Worm (Caenorhabditis elegans): ENCODE data around the gene C32D5.4.
A peak's percentile ranks its signal among the peaks of the same experiment; 100 is the strongest.

The C32D5.4 gene

DNA sequence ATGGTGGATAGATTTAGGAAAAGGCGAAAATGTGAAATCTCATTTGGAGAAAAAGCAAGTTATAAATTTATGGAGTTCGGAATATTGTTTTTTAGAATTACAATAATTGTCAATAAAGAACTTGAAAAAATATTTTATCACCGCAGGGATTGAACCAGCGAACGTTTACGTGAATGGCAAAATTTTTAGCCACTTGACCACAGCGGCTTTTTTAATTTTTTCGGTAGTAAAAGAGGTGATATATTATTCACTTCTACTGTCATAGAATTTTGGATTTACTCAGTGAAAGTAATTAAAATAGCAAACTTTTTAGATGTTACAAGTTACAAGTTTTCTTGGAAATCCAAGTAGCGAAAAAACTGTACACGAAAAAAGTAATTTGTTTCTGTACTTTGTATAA is 35.4 kb upstream of the C32D5.4 start:
- TF ChIP-seq zag-1 (tag; optimal IDR thresholded peaks at IDR 0.05), result no peak
- no peak for TF ChIP-seq nhr-12 (tag; optimal IDR thresholded peaks at IDR 0.05)
- no peak for TF ChIP-seq nhr-10 (tag; optimal IDR thresholded peaks at IDR 0.05)
- TF ChIP-seq nhr-237 (tag; optimal IDR thresholded peaks at IDR 0.05), result no peak
- TF ChIP-seq ztf-11 (tag; optimal IDR thresholded peaks at IDR 0.05), result no peak
- no peak for TF ChIP-seq fos-1 (tag; optimal IDR thresholded peaks at IDR 0.05)
- no peak for TF ChIP-seq lin-11 (tag; optimal IDR thresholded peaks at IDR 0.05)
- TF ChIP-seq aly-2 (tag; optimal IDR thresholded peaks at IDR 0.05), result no peak
- no peak for TF ChIP-seq ztf-1 (GFP tag; conservative IDR thresholded peaks at IDR 0.05)
- TF ChIP-seq mab-5 (tag; optimal IDR thresholded peaks at IDR 0.05), result no peak
- TF ChIP-seq elt-3 (tag; optimal IDR thresholded peaks at IDR 0.05), result no peak
- no peak for TF ChIP-seq nhr-23 (tag; optimal IDR thresholded peaks at IDR 0.05)
- no peak for TF ChIP-seq sma-9 (GFP tag; optimal IDR thresholded peaks at IDR 0.05)
- TF ChIP-seq sma-9 (tag; optimal IDR thresholded peaks at IDR 0.05), result no peak
- no peak for TF ChIP-seq nhr-77 (tag; optimal IDR thresholded peaks at IDR 0.05)
- no peak for TF ChIP-seq ztf-4 (tag; optimal IDR thresholded peaks at IDR 0.05)
- no peak for TF ChIP-seq lin-13 (GFP tag; optimal IDR thresholded peaks at IDR 0.05)
- no peak for TF ChIP-seq elt-1 (tag; optimal IDR thresholded peaks at IDR 0.05)
- TF ChIP-seq nhr-129 (tag; optimal IDR thresholded peaks at IDR 0.05), result no peak
- no peak for TF ChIP-seq blmp-1 (tag; optimal IDR thresholded peaks at IDR 0.05; ENCODE audit: insufficient read depth)
- TF ChIP-seq ama-1 (optimal IDR thresholded peaks at IDR 0.05), result no peak

ce11 chrII:6355396-6356346 is 32.8 kb upstream of the C32D5.4 start, which contains the start of gene C32D5.11:
Gene C32D5.11 (minus strand): TSS chrII:6355446.
- TF ChIP-seq ZK546.5 (tag; optimal IDR thresholded peaks at IDR 0.05), result no peak
- TF ChIP-seq nhr-6 (tag; optimal IDR thresholded peaks at IDR 0.05), result peak; percentile 32
- no peak for TF ChIP-seq unc-39 (tag; optimal IDR thresholded peaks at IDR 0.05)
- TF ChIP-seq nhr-77 (tag; optimal IDR thresholded peaks at IDR 0.05), result no peak
- no peak for TF ChIP-seq nhr-11 (tag; optimal IDR thresholded peaks at IDR 0.05)
- TF ChIP-seq F13H6.1 (tag; optimal IDR thresholded peaks at IDR 0.05), result peak; percentile 62
- no peak for TF ChIP-seq nhr-237 (tag; optimal IDR thresholded peaks at IDR 0.05)
- TF ChIP-seq nhr-23 (tag; optimal IDR thresholded peaks at IDR 0.05), result no peak
- TF ChIP-seq unc-55 (GFP tag; optimal IDR thresholded peaks at IDR 0.05), result peak; percentile 81
- TF ChIP-seq mbf-1 (tag; optimal IDR thresholded peaks at IDR 0.05), result no peak
- TF ChIP-seq sem-4 (tag; optimal IDR thresholded peaks at IDR 0.05), result peak; percentile 73
- peak; percentile 21 for TF ChIP-seq mab-5 (tag; optimal IDR thresholded peaks at IDR 0.05)
- TF ChIP-seq lsy-2 (tag; optimal IDR thresholded peaks at IDR 0.05), result peak; percentile 47 to 89
- no peak for TF ChIP-seq unc-62 (GFP tag; optimal IDR thresholded peaks at IDR 0.05)
- peak; percentile 64 for TF ChIP-seq sma-3 (GFP tag; optimal IDR thresholded peaks at IDR 0.05)
- no peak for TF ChIP-seq Y55F3AM.14 (GFP tag; optimal IDR thresholded peaks at IDR 0.05)
- no peak for TF ChIP-seq dmd-4 (tag; optimal IDR thresholded peaks at IDR 0.05)
- TF ChIP-seq gmeb-1 (tag; optimal IDR thresholded peaks at IDR 0.05), result peak; percentile 78
- TF ChIP-seq ama-1 (optimal IDR thresholded peaks at IDR 0.05), result no peak
- TF ChIP-seq nhr-129 (tag; optimal IDR thresholded peaks at IDR 0.05), result peak; percentile 81
- TF ChIP-seq ceh-82 (tag; optimal IDR thresholded peaks at IDR 0.05), result no peak
- TF ChIP-seq elt-1 (tag; optimal IDR thresholded peaks at IDR 0.05), result no peak
- TF ChIP-seq egl-27 (tag; optimal IDR thresholded peaks at IDR 0.05), result peak; percentile 15
- no peak for TF ChIP-seq ztf-1 (GFP tag; conservative IDR thresholded peaks at IDR 0.05)
- peak; percentile 74 for TF ChIP-seq nhr-25 (tag; optimal IDR thresholded peaks at IDR 0.05)
- TF ChIP-seq C34F6.9 (tag; optimal IDR thresholded peaks at IDR 0.05), result peak; percentile 90
- TF ChIP-seq ztf-11 (tag; optimal IDR thresholded peaks at IDR 0.05), result no peak
- TF ChIP-seq crh-2 (tag; optimal IDR thresholded peaks at IDR 0.05), result peak; percentile 76
- TF ChIP-seq peb-1 (tag; optimal IDR thresholded peaks at IDR 0.05), result no peak
- TF ChIP-seq alr-1 (tag; optimal IDR thresholded peaks at IDR 0.05), result no peak
- TF ChIP-seq nhr-10 (tag; optimal IDR thresholded peaks at IDR 0.05), result no peak
- TF ChIP-seq elt-3 (tag; optimal IDR thresholded peaks at IDR 0.05), result no peak
- TF ChIP-seq lin-11 (tag; optimal IDR thresholded peaks at IDR 0.05), result peak; percentile 80
- peak; percentile 72 for TF ChIP-seq sma-9 (GFP tag; optimal IDR thresholded peaks at IDR 0.05)
- no peak for TF ChIP-seq sma-9 (tag; optimal IDR thresholded peaks at IDR 0.05)
- no peak for TF ChIP-seq mdl-1 (tag; optimal IDR thresholded peaks at IDR 0.05)
- no peak for TF ChIP-seq zag-1 (tag; optimal IDR thresholded peaks at IDR 0.05)
- no peak for TF ChIP-seq blmp-1 (tag; optimal IDR thresholded peaks at IDR 0.05; ENCODE audit: insufficient read depth)
- peak; percentile 13 for TF ChIP-seq ztf-4 (tag; optimal IDR thresholded peaks at IDR 0.05)
- TF ChIP-seq nhr-21 (tag; optimal IDR thresholded peaks at IDR 0.05), result peak; percentile 36
- peak; percentile 77 for TF ChIP-seq fos-1 (tag; optimal IDR thresholded peaks at IDR 0.05)
- TF ChIP-seq snpc-4 (tag; optimal IDR thresholded peaks at IDR 0.05), result peak; percentile 56
- peak; percentile 72 for TF ChIP-seq lin-13 (GFP tag; optimal IDR thresholded peaks at IDR 0.05)
- no peak for TF ChIP-seq R02D3.7 (tag; optimal IDR thresholded peaks at IDR 0.05)
- no peak for TF ChIP-seq nhr-12 (tag; optimal IDR thresholded peaks at IDR 0.05)
- no peak for TF ChIP-seq ceh-16 (tag; optimal IDR thresholded peaks at IDR 0.05)
- no peak for TF ChIP-seq aly-2 (tag; optimal IDR thresholded peaks at IDR 0.05)
- no peak for TF ChIP-seq skn-1 (tag; optimal IDR thresholded peaks at IDR 0.05)

All from whole organism, L2 larva.